Worm (Caenorhabditis elegans): ENCODE data around the gene oac-48.

DNA sequence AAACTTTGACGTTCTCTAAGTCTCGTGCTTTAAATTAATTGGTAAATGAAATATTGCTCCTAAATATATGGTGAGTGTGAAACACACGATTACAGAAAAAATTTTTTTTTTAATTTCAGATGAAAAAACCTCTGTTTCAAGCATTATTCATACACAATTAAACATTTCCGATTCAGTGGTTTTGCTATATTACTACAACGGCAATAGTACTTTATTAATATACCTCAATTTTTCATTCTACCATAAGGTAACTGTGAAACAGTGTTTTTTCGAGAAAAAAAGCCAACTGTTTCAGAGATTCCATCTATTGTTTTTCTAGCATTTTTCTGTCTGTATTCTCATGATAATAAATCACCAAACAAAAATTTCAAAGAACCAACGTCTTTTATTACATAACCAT is 27.2 kb downstream of the oac-48 start:
- TF ChIP-seq nhr-25 (tag; optimal IDR thresholded peaks at IDR 0.05) (peak; percentile 30), ztf-11 (tag; optimal IDR thresholded peaks at IDR 0.05) (no peak), tbx-2 (tag; optimal IDR thresholded peaks at IDR 0.05) (no peak), ZK546.5 (tag; optimal IDR thresholded peaks at IDR 0.05) (no peak)

Measured in whole organism, L3 larva.